Fruit fly (Drosophila melanogaster): ENCODE data around the gene p24-2.

DNA sequence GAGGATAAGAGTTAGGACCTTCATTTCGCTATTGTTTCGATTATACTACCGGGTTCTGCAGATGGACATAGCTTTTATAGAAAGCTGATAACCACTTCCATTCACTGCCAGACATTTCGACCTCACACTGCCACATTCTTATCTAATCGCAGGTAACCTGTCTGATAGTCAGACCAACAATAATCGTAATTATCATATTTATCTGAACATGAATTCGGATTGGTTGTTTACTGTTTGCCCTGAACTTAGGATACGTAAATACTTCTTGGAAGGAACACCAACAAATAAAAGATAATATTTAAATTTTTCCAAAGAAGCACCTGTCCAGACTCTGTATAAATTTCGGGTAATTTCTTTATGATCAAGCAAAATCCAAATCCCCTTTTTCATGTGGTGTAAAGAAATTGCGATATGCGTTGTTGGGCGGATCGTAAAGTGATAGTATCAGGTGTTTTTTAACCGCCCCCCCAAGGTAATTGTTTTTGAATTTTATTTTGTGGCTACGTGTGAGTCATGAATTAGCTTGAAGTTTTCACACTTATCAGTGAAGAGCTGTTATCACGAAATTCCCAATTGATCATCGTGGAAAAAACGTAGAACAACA lies 46.4 kb downstream of the p24-2 start, which contains the start of gene Fst:
- TF ChIP-seq Myc (optimal IDR thresholded peaks at IDR 0.05) (no peak), psq (optimal IDR thresholded peaks at IDR 0.05) (no peak)
